Worm (Caenorhabditis elegans) whole organism, young adult: ENCODE measurements around the gene F52E1.14.
A peak's percentile ranks its signal among the peaks of the same experiment; 100 is the strongest.

ENCODE experiments used
- B0035.1 ChIP-seq: sonication (generic microtip); optimal IDR thresholded peaks from 2 replicates; lab custom pipeline; 2016; ENCODE audit warnings: missing genetic modification characterization, mild to moderate bottlenecking, missing compliant biosample characterization, missing genotype, missing genetic modification reagents
- B0261.1 ChIP-seq: sonication (generic microtip); optimal IDR thresholded peaks from 2 replicates; lab custom pipeline; 2016; ENCODE audit warnings: mild to moderate bottlenecking, missing genetic modification characterization, moderate library complexity, missing compliant biosample characterization
- C06A6.2 ChIP-seq: fragments of 200-800 bp; sonication (Bioruptor generic); conservative IDR thresholded peaks from 2 replicates; pipeline ENCODE4 v1.3.6; 2022; ENCODE audit warnings: missing genetic modification characterization, missing compliant biosample characterization
- D2030.7 ChIP-seq: fragments of 200-800 bp; sonication (Bioruptor generic); IDR thresholded peaks from 2 replicates; pipeline ENCODE4 v1.3.6; 2022; ENCODE audit warnings: missing genetic modification reagents, missing genetic modification characterization, missing compliant biosample characterization
- F23B12.7 ChIP-seq: sonication (generic microtip); optimal IDR thresholded peaks from 2 replicates; lab custom pipeline; 2017; ENCODE audit warnings: missing genetic modification characterization, mild to moderate bottlenecking, missing compliant biosample characterization, antibody characterized with exemption, moderate library complexity; ENCODE audit not compliant: insufficient read depth
- F33H1.4 ChIP-seq: fragments of 200-800 bp; sonication (Bioruptor generic); IDR thresholded peaks from 2 replicates; pipeline ENCODE4 v1.3.6; 2022; ENCODE audit warnings: missing genetic modification reagents, missing genetic modification characterization, missing compliant biosample characterization
- F57C9.4 ChIP-seq: sonication (generic microtip); optimal IDR thresholded peaks from 2 replicates; lab custom pipeline; 2017; ENCODE audit warnings: mild to moderate bottlenecking, missing genetic modification characterization, missing compliant biosample characterization
- T07F8.4 ChIP-seq: sonication (generic microtip); optimal IDR thresholded peaks from 2 replicates; lab custom pipeline; 2016; ENCODE audit warnings: mild to moderate bottlenecking, missing genetic modification characterization, moderate library complexity, missing compliant biosample characterization
- T26A5.8 ChIP-seq: sonication (generic microtip); optimal IDR thresholded peaks from 2 replicates; lab custom pipeline; 2016; ENCODE audit warnings: missing genetic modification characterization, missing compliant biosample characterization
- ZK185.1 ChIP-seq: sonication (generic microtip); optimal IDR thresholded peaks from 2 replicates; lab custom pipeline; 2016; ENCODE audit warnings: mild to moderate bottlenecking, missing genetic modification characterization, missing compliant biosample characterization; ENCODE audit not compliant: poor library complexity, severe bottlenecking
- atf-7 ChIP-seq: sonication (generic microtip); optimal IDR thresholded peaks from 2 replicates; lab custom pipeline; 2017; ENCODE audit warnings: mild to moderate bottlenecking, missing genetic modification characterization, missing compliant biosample characterization
- athp-1 ChIP-seq: sonication (generic microtip); optimal IDR thresholded peaks from 2 replicates; lab custom pipeline; 2017; ENCODE audit warnings: mild to moderate bottlenecking, missing genetic modification characterization, missing compliant biosample characterization
- attf-5 ChIP-seq: fragments of 200-800 bp; sonication (Bioruptor generic); optimal IDR thresholded peaks from 2 replicates; lab custom pipeline; 2018; ENCODE audit warnings: mild to moderate bottlenecking, missing genetic modification characterization, missing compliant biosample characterization
- ccch-3 ChIP-seq: fragments of 200-800 bp; sonication (Bioruptor generic); optimal IDR thresholded peaks from 2 replicates; lab custom pipeline; 2018; ENCODE audit warnings: mild to moderate bottlenecking, missing genetic modification characterization, missing compliant biosample characterization
- ceh-91 ChIP-seq: fragments of 200-800 bp; sonication (Bioruptor generic); IDR thresholded peaks from 2 replicates; pipeline ENCODE4 v1.3.6; 2022; ENCODE audit warnings: missing genetic modification reagents, missing genetic modification characterization, missing compliant biosample characterization
- chd-7 ChIP-seq: sonication (generic microtip); optimal IDR thresholded peaks from 2 replicates; lab custom pipeline; 2016; ENCODE audit warnings: mild to moderate bottlenecking, missing genetic modification characterization, moderate library complexity, missing compliant biosample characterization
- dox-1 ChIP-seq: fragments of 200-800 bp; sonication (Bioruptor generic); IDR thresholded peaks from 2 replicates; pipeline ENCODE4 v1.3.6; 2022; ENCODE audit warnings: missing genetic modification reagents, missing genetic modification characterization, missing compliant biosample characterization
- dpff-1 ChIP-seq: sonication (generic microtip); optimal IDR thresholded peaks from 2 replicates; lab custom pipeline; 2017; ENCODE audit warnings: mild to moderate bottlenecking, missing genetic modification characterization, missing compliant biosample characterization
- efl-1 ChIP-seq: fragments of 150-350 bp; optimal IDR thresholded peaks from 2 replicates; lab custom pipeline; 2014; ENCODE audit warnings: missing biosample characterization, missing genetic modification reagents, missing genetic modification characterization
- egrh-3 ChIP-seq: fragments of 200-800 bp; sonication (Bioruptor generic); IDR thresholded peaks from 2 replicates; pipeline ENCODE4 v1.3.6; 2022; ENCODE audit warnings: missing genetic modification reagents, missing genetic modification characterization, missing compliant biosample characterization
- hlh-26 ChIP-seq: fragments of 200-800 bp; sonication (Bioruptor generic); conservative IDR thresholded peaks from 2 replicates; pipeline ENCODE4 v1.3.6; 2022; ENCODE audit warnings: missing genetic modification reagents, missing genetic modification characterization, missing compliant biosample characterization
- hmg-20 ChIP-seq: fragments of 200-800 bp; sonication (Bioruptor generic); IDR thresholded peaks from 2 replicates; pipeline ENCODE4 v1.3.6; 2022; ENCODE audit warnings: missing genetic modification reagents, missing genetic modification characterization, missing compliant biosample characterization
- hrde-1 ChIP-seq: sonication (generic microtip); optimal IDR thresholded peaks from 2 replicates; lab custom pipeline; 2016; ENCODE audit warnings: missing genetic modification characterization, mild to moderate bottlenecking, missing compliant biosample characterization, moderate library complexity, missing genotype, missing genetic modification reagents, borderline replicate concordance
- let-526 ChIP-seq: fragments of 200-800 bp; sonication (Bioruptor generic); IDR thresholded peaks from 2 replicates; pipeline ENCODE4 v1.3.6; 2022; ENCODE audit warnings: missing genetic modification reagents, missing genetic modification characterization, missing compliant biosample characterization
- lin-26 ChIP-seq: fragments of 200-800 bp; sonication (Bioruptor generic); IDR thresholded peaks from 2 replicates; pipeline ENCODE4 v1.3.6; 2022; ENCODE audit warnings: missing genetic modification reagents, missing genetic modification characterization, missing compliant biosample characterization
- lin-54 ChIP-seq: fragments of 200-800 bp; sonication (Bioruptor generic); optimal IDR thresholded peaks from 2 replicates; lab custom pipeline; 2018; ENCODE audit warnings: mild to moderate bottlenecking, missing genetic modification characterization, missing compliant biosample characterization
- lsl-1 ChIP-seq: fragments of 200-800 bp; sonication (Bioruptor generic); optimal IDR thresholded peaks from 2 replicates; lab custom pipeline; 2018; ENCODE audit warnings: mild to moderate bottlenecking, missing genetic modification characterization, moderate library complexity, missing compliant biosample characterization
- madf-6 ChIP-seq: fragments of 200-800 bp; sonication (Bioruptor generic); IDR thresholded peaks from 2 replicates; pipeline ENCODE4 v1.3.6; 2022; ENCODE audit warnings: missing genetic modification reagents, missing genetic modification characterization, missing compliant biosample characterization
- madf-8 ChIP-seq: fragments of 200-800 bp; sonication (Bioruptor generic); conservative IDR thresholded peaks from 2 replicates; pipeline ENCODE4 v1.3.6; 2022; ENCODE audit warnings: missing genetic modification reagents, missing genetic modification characterization, missing compliant biosample characterization
- nfyb-1 ChIP-seq: fragments of 200-800 bp; sonication (Bioruptor generic); IDR thresholded peaks from 2 replicates; pipeline ENCODE4 v1.3.6; 2022; ENCODE audit warnings: missing genetic modification reagents, missing genetic modification characterization, missing compliant biosample characterization
- nhr-120 ChIP-seq: fragments of 200-800 bp; sonication (Bioruptor generic); IDR thresholded peaks from 2 replicates; pipeline ENCODE4 v1.3.6; 2022; ENCODE audit warnings: missing genetic modification characterization, missing compliant biosample characterization
- nhr-179 ChIP-seq: sonication (generic microtip); optimal IDR thresholded peaks from 2 replicates; lab custom pipeline; 2016; ENCODE audit warnings: mild to moderate bottlenecking, missing genetic modification characterization, missing compliant biosample characterization
- nhr-27 ChIP-seq: fragments of 200-800 bp; sonication (Bioruptor generic); optimal IDR thresholded peaks from 2 replicates; lab custom pipeline; 2018; ENCODE audit warnings: mild to moderate bottlenecking, missing genetic modification characterization, moderate library complexity, missing compliant biosample characterization
- nhr-80 ChIP-seq: sonication (generic microtip); optimal IDR thresholded peaks from 2 replicates; lab custom pipeline; 2016; ENCODE audit warnings: missing genetic modification characterization, missing compliant biosample characterization
- pbrm-1 ChIP-seq: fragments of 200-800 bp; sonication (Bioruptor generic); IDR thresholded peaks from 2 replicates; pipeline ENCODE4 v1.3.6; 2022; ENCODE audit warnings: missing genetic modification reagents, missing genetic modification characterization, missing compliant biosample characterization
- rec-8 ChIP-seq, 2 experiments: sonication (generic microtip); optimal IDR thresholded peaks; 2 replicates each; lab custom pipeline; 2016; ENCODE audit warnings: mild to moderate bottlenecking in 2 of 2, missing genetic modification characterization in 2 of 2, missing genetic modification reagents in 2 of 2, missing genotype in 2 of 2, missing biosample characterization in 1 of 2, missing compliant biosample characterization in 1 of 2, moderate library complexity in 1 of 2
- snpc-1.3 ChIP-seq: sonication (generic microtip); optimal IDR thresholded peaks from 2 replicates; lab custom pipeline; 2017; ENCODE audit warnings: missing genetic modification characterization, mild to moderate bottlenecking, missing compliant biosample characterization, antibody characterized with exemption, moderate library complexity, missing genotype, missing genetic modification reagents; ENCODE audit not compliant: insufficient read depth
- somi-1 ChIP-seq: fragments of 200-800 bp; sonication (Bioruptor generic); optimal IDR thresholded peaks from 2 replicates; lab custom pipeline; 2018; ENCODE audit warnings: mild to moderate bottlenecking, missing genetic modification characterization, missing compliant biosample characterization
- sptf-2 ChIP-seq: fragments of 200-800 bp; sonication (Bioruptor generic); optimal IDR thresholded peaks from 2 replicates; lab custom pipeline; 2018; ENCODE audit warnings: mild to moderate bottlenecking, missing genetic modification characterization, missing compliant biosample characterization
- tbp1 ChIP-seq: fragments of 200-800 bp; sonication (Bioruptor generic); optimal IDR thresholded peaks from 2 replicates; lab custom pipeline; 2018; ENCODE audit warnings: mild to moderate bottlenecking, missing genetic modification characterization, missing compliant biosample characterization
- unc-130 ChIP-seq: sonication (generic microtip); optimal IDR thresholded peaks from 2 replicates; lab custom pipeline; 2016; ENCODE audit warnings: missing genetic modification reagents, missing genetic modification characterization, missing compliant biosample characterization
- xnd-1 ChIP-seq: sonication (generic microtip); optimal IDR thresholded peaks from 2 replicates; lab custom pipeline; 2016; ENCODE audit warnings: missing genotype, missing genetic modification reagents, missing genetic modification characterization, missing compliant biosample characterization
- zfh-2 ChIP-seq: fragments of 200-800 bp; sonication (Bioruptor generic); conservative IDR thresholded peaks from 2 replicates; pipeline ENCODE4 v1.3.6; 2022; ENCODE audit warnings: missing genetic modification reagents, missing genetic modification characterization, missing compliant biosample characterization
- zim-3 ChIP-seq: sonication (generic microtip); optimal IDR thresholded peaks from 2 replicates; lab custom pipeline; 2017; ENCODE audit warnings: mild to moderate bottlenecking, missing genetic modification characterization, moderate library complexity, missing compliant biosample characterization
- ztf-18 ChIP-seq: sonication (generic microtip); optimal IDR thresholded peaks from 2 replicates; lab custom pipeline; 2016; ENCODE audit warnings: missing genotype, mild to moderate bottlenecking, missing genetic modification characterization, missing compliant biosample characterization
- ztf-3 ChIP-seq: fragments of 200-800 bp; sonication (Bioruptor generic); optimal IDR thresholded peaks from 2 replicates; lab custom pipeline; 2018; ENCODE audit warnings: mild to moderate bottlenecking, missing genetic modification characterization, missing compliant biosample characterization

F52E1.14 gene

DNA sequence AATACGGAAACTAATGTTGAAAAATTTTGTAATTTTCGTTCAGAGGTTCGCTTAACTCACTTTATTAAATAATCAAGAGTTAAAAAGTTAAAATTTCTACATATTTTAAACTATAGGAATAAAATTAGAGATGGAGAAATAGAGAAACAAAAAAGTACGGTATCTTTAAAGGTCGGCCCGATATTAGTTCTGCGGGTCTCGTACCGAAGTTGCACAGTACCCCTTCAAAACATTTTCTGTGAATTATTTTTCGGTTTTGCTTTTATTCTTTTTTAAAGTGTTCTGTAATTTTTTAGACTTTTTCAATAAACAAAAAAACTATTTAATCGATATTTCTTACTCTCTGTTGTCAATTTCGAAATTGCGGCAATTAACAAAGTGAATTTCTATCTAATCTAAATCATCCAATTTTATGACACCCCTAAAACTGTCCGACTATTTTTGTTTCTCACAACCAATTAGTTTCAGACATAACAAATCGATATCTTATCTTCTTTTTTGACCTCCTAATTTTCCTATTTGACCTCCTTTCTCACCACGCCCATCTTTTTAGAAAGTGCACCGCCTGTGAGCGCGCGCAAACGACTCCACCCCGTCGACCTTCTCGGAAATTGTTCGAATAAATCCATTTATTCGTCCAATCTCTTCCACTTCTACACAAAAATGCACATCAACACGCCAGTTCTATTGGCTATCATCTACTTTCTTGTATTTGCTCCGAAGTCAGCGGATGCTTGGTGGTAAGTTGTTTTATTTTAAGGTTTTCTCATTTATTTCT, 28.1 kb upstream of the F52E1.14 start, which contains the start of gene mom-2:
Gene mom-2, plus strand, starts transcription at position 554 of the 778 bp plus-strand sequence.
- no peak for TF ChIP-seq nhr-80 (tag; lab: Kevin White, UChicago)
- no peak for TF ChIP-seq lin-54 (GFP tag; lab: Kevin White, UChicago)
- no peak for TF ChIP-seq rec-8 (tag; optimal IDR thresholded peaks at IDR 0.05; lab: Kevin White, UChicago)
- TF ChIP-seq T07F8.4 (tag; lab: Kevin White, UChicago): no peak
- TF ChIP-seq ceh-91 (GFP tag; lab: Robert Waterston, UW): no peak
- no peak for TF ChIP-seq nhr-27
- TF ChIP-seq let-526 (GFP tag; lab: Robert Waterston, UW): no peak
- TF ChIP-seq hrde-1 (tag; lab: Kevin White, UChicago): no peak
- TF ChIP-seq C06A6.2: no peak
- TF ChIP-seq sptf-2 (GFP tag; lab: Kevin White, UChicago): no peak
- peak; percentile 93 for TF ChIP-seq lsl-1
- no peak for TF ChIP-seq egrh-3
- TF ChIP-seq xnd-1 (tag; lab: Kevin White, UChicago): peak; percentile 81
- TF ChIP-seq nhr-120 (GFP tag; lab: Robert Waterston, UW): no peak
- TF ChIP-seq D2030.7: peak; percentile 29; the same call in 1 of the 2 replicates
- no peak for TF ChIP-seq B0261.1 (tag; lab: Kevin White, UChicago)
- no peak for TF ChIP-seq somi-1 (GFP tag; lab: Kevin White, UChicago)
- no peak for TF ChIP-seq attf-5 (GFP tag; lab: Kevin White, UChicago)
- no peak for TF ChIP-seq nfyb-1 (GFP tag; lab: Robert Waterston, UW)
- no peak for TF ChIP-seq F23B12.7 (tag; lab: Kevin White, UChicago)
- TF ChIP-seq ZK185.1 (tag; lab: Kevin White, UChicago): no peak
- TF ChIP-seq dpff-1 (tag; lab: Kevin White, UChicago): no peak
- no peak for TF ChIP-seq chd-7 (tag; lab: Kevin White, UChicago)
- TF ChIP-seq atf-7 (tag; lab: Kevin White, UChicago): no peak
- peak; percentile 4 for TF ChIP-seq snpc-1.3 (tag; lab: Kevin White, UChicago)
- TF ChIP-seq T26A5.8: no peak
- TF ChIP-seq F57C9.4 (tag; lab: Kevin White, UChicago): no peak
- no peak for TF ChIP-seq athp-1 (tag; lab: Kevin White, UChicago)
- no peak for TF ChIP-seq nhr-179 (tag; lab: Kevin White, UChicago)
- TF ChIP-seq hlh-26 (GFP tag; lab: Robert Waterston, UW): no peak
- TF ChIP-seq madf-8 (GFP tag; lab: Robert Waterston, UW): peak; percentile 32
- TF ChIP-seq dox-1: no peak
- TF ChIP-seq pbrm-1 (GFP tag; lab: Robert Waterston, UW): no peak
- no peak for TF ChIP-seq unc-130
- TF ChIP-seq zfh-2: no peak
- no peak for TF ChIP-seq tbp1 (GFP tag; lab: Kevin White, UChicago)
- no peak for TF ChIP-seq zim-3 (tag; lab: Kevin White, UChicago)
- no peak for TF ChIP-seq B0035.1
- no peak for TF ChIP-seq ccch-3 (GFP tag; lab: Kevin White, UChicago)
- TF ChIP-seq lin-26 (GFP tag; lab: Robert Waterston, UW): no peak
- TF ChIP-seq hmg-20 (GFP tag; lab: Robert Waterston, UW): no peak
- TF ChIP-seq ztf-18: peak; percentile 38
- TF ChIP-seq efl-1 (GFP tag; lab: Kevin White, UChicago): peak; percentile 75
- TF ChIP-seq ztf-3: no peak
- TF ChIP-seq madf-6 (GFP tag; lab: Robert Waterston, UW): peak; percentile 79
- peak; percentile 86 for TF ChIP-seq F33H1.4 (GFP tag; lab: Robert Waterston, UW)
